Worm (Caenorhabditis elegans) whole organism, L3 larva: ENCODE results near the gene spp-12.

Source experiments
- lin-39 ChIP-seq: fragments of 150-350 bp; optimal IDR thresholded peaks from 2 replicates; lab custom pipeline; 2018; ENCODE audit warnings: missing biosample characterization, missing genetic modification reagents, missing genetic modification characterization
- nhr-12 ChIP-seq: fragments of 150-350 bp; optimal IDR thresholded peaks from 2 replicates; lab custom pipeline; 2014; ENCODE audit warnings: missing biosample characterization, missing genetic modification characterization
- nhr-237 ChIP-seq: fragments of 150-350 bp; optimal IDR thresholded peaks from 2 replicates; lab custom pipeline; 2014; ENCODE audit warnings: missing biosample characterization, missing genetic modification characterization
- nhr-67 ChIP-seq: fragments of 150-350 bp; optimal IDR thresholded peaks from 2 replicates; lab custom pipeline; 2014; ENCODE audit warnings: missing biosample characterization, missing genetic modification characterization
- nhr-76 ChIP-seq: fragments of 150-350 bp; sonication (generic microtip); optimal IDR thresholded peaks from 5 replicates; lab custom pipeline; 2014; ENCODE audit warnings: missing biosample characterization, missing genetic modification characterization
- nhr-77 ChIP-seq: fragments of 150-350 bp; optimal IDR thresholded peaks from 2 replicates; lab custom pipeline; 2014; ENCODE audit warnings: missing biosample characterization, missing genetic modification characterization
- pqm-1 ChIP-seq: fragments of 150-350 bp; optimal IDR thresholded peaks from 2 replicates; lab custom pipeline; 2017; ENCODE audit warnings: missing biosample characterization, missing genetic modification characterization, inconsistent platforms
- skn-1 ChIP-seq: fragments of 150-350 bp; optimal IDR thresholded peaks from 2 replicates; lab custom pipeline; 2014; ENCODE audit warnings: missing biosample characterization, missing genetic modification characterization
- ztf-11 ChIP-seq: fragments of 150-350 bp; optimal IDR thresholded peaks from 2 replicates; lab custom pipeline; 2014; ENCODE audit warnings: missing biosample characterization, missing genetic modification characterization

DNA sequence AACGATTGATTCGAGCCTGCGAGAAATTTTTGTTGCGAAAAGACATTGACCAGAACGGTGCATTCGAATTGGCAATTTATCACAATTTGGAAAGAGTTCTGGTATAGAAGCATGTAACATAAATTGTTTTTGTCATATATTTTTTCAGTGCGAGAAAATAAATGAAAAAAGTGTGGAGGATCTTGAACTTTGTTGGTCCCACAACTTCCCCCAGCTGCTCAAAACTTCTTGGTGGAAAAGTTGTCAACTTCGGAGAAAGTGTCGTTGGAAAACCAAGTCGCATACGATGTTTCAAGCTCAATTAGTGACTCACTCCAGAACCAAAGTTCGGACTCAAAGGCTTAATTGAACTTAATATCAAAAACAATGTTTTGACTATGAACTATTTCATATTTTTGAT, 42.3 kb downstream of the spp-12 start:
- no peak for TF ChIP-seq ztf-11
- no peak for TF ChIP-seq nhr-76 (tag; lab: Kevin White, UChicago)
- no peak for TF ChIP-seq nhr-77 (tag; lab: Kevin White, UChicago)
- no peak for TF ChIP-seq nhr-237
- no peak for TF ChIP-seq pqm-1
- no peak for TF ChIP-seq lin-39 (tag; lab: Kevin White, UChicago)
- TF ChIP-seq nhr-67 (tag; lab: Kevin White, UChicago): no peak
- TF ChIP-seq nhr-12 (tag; lab: Kevin White, UChicago): no peak
- TF ChIP-seq skn-1 (tag; lab: Kevin White, UChicago): no peak
